Worm (Caenorhabditis elegans) whole organism, late embryonic: ENCODE results near the gene F09F9.2.

Experiments
- C08G9.2 ChIP-seq: sonication (generic microtip); optimal IDR thresholded peaks from 2 replicates; lab custom pipeline; 2016; ENCODE audit warnings: mild to moderate bottlenecking, missing genetic modification characterization, moderate library complexity, missing compliant biosample characterization
- F13H6.1 ChIP-seq: sonication (generic microtip); optimal IDR thresholded peaks from 2 replicates; lab custom pipeline; 2016; ENCODE audit warnings: missing genetic modification characterization, missing compliant biosample characterization
- K09A11.1 ChIP-seq: sonication (generic microtip); optimal IDR thresholded peaks from 2 replicates; lab custom pipeline; 2017; ENCODE audit warnings: antibody characterized with exemption, mild to moderate bottlenecking, missing genetic modification characterization, missing compliant biosample characterization; ENCODE audit not compliant: insufficient read depth
- T23F11.4 ChIP-seq: fragments of 200-800 bp; sonication (Bioruptor generic); optimal IDR thresholded peaks from 2 replicates; lab custom pipeline; 2018; ENCODE audit warnings: mild to moderate bottlenecking, missing genetic modification characterization, missing compliant biosample characterization
- Y22D7AL.16 ChIP-seq: sonication (generic microtip); optimal IDR thresholded peaks from 2 replicates; lab custom pipeline; 2016; ENCODE audit warnings: missing genetic modification characterization, missing compliant biosample characterization
- ahr-1 ChIP-seq: sonication (generic microtip); optimal IDR thresholded peaks from 2 replicates; lab custom pipeline; 2016; ENCODE audit warnings: missing genetic modification characterization, missing compliant biosample characterization
- ceh-18 ChIP-seq: sonication (generic microtip); optimal IDR thresholded peaks from 2 replicates; lab custom pipeline; 2016; ENCODE audit warnings: missing genetic modification characterization, missing compliant biosample characterization
- ceh-19 ChIP-seq: fragments of 200-800 bp; sonication (Bioruptor generic); optimal IDR thresholded peaks from 2 replicates; lab custom pipeline; 2018; ENCODE audit warnings: mild to moderate bottlenecking, missing genetic modification characterization, missing compliant biosample characterization
- ceh-24 ChIP-seq: sonication (generic microtip); optimal IDR thresholded peaks from 2 replicates; lab custom pipeline; 2016; ENCODE audit warnings: mild to moderate bottlenecking, missing genetic modification characterization, missing compliant biosample characterization
- ceh-30 ChIP-seq: fragments of 150-350 bp; optimal IDR thresholded peaks from 2 replicates; lab custom pipeline; 2014; ENCODE audit warnings: missing biosample characterization, missing genetic modification characterization
- ceh-31 ChIP-seq: sonication (generic microtip); optimal IDR thresholded peaks from 2 replicates; lab custom pipeline; 2016; ENCODE audit warnings: missing genetic modification characterization, missing compliant biosample characterization
- ceh-48 ChIP-seq: sonication (generic microtip); optimal IDR thresholded peaks from 2 replicates; lab custom pipeline; 2016; ENCODE audit warnings: missing genetic modification characterization, inconsistent platforms, missing compliant biosample characterization
- ceh-6 ChIP-seq: fragments of 200-800 bp; sonication (Bioruptor generic); optimal IDR thresholded peaks from 2 replicates; lab custom pipeline; 2018; ENCODE audit warnings: mild to moderate bottlenecking, missing genetic modification characterization, missing compliant biosample characterization
- ceh-9 ChIP-seq: sonication (generic microtip); optimal IDR thresholded peaks from 2 replicates; lab custom pipeline; 2016; ENCODE audit warnings: mild to moderate bottlenecking, missing genetic modification characterization, inconsistent platforms, missing compliant biosample characterization
- dmd-4 ChIP-seq: sonication (generic microtip); optimal IDR thresholded peaks from 2 replicates; lab custom pipeline; 2016; ENCODE audit warnings: borderline replicate concordance, missing genetic modification characterization, missing compliant biosample characterization
- elt-2 ChIP-seq: sonication (generic microtip); optimal IDR thresholded peaks from 2 replicates; lab custom pipeline; 2016; ENCODE audit warnings: missing genetic modification reagents, missing genetic modification characterization, missing compliant biosample characterization
- ets-4 ChIP-seq: sonication (generic microtip); optimal IDR thresholded peaks from 2 replicates; lab custom pipeline; 2016; ENCODE audit warnings: missing genetic modification characterization, missing compliant biosample characterization
- eyg-1 ChIP-seq: sonication (generic microtip); optimal IDR thresholded peaks from 2 replicates; lab custom pipeline; 2016; ENCODE audit warnings: missing genotype, missing genetic modification characterization, missing compliant biosample characterization
- hlh-15 ChIP-seq: sonication (generic microtip); optimal IDR thresholded peaks from 2 replicates; lab custom pipeline; 2016; ENCODE audit warnings: missing genetic modification characterization, missing compliant biosample characterization
- hlh-8 ChIP-seq: sonication (generic microtip); optimal IDR thresholded peaks from 2 replicates; lab custom pipeline; 2016; ENCODE audit warnings: missing genotype, missing genetic modification characterization, missing compliant biosample characterization
- madf-2 ChIP-seq: sonication (generic microtip); optimal IDR thresholded peaks from 2 replicates; lab custom pipeline; 2017; ENCODE audit warnings: missing genetic modification characterization, missing compliant biosample characterization
- mec-3 ChIP-seq: sonication (generic microtip); optimal IDR thresholded peaks from 2 replicates; lab custom pipeline; 2016; ENCODE audit warnings: borderline replicate concordance, missing genetic modification characterization, missing compliant biosample characterization
- npax-4 ChIP-seq: sonication (generic microtip); optimal IDR thresholded peaks from 2 replicates; lab custom pipeline; 2016; ENCODE audit warnings: missing genetic modification characterization, missing compliant biosample characterization
- odd-2 ChIP-seq: sonication (generic microtip); optimal IDR thresholded peaks from 2 replicates; lab custom pipeline; 2017; ENCODE audit warnings: antibody characterized with exemption, mild to moderate bottlenecking, missing genetic modification characterization, missing compliant biosample characterization
- pag-3 ChIP-seq: sonication (generic microtip); optimal IDR thresholded peaks from 2 replicates; lab custom pipeline; 2016; ENCODE audit warnings: missing compliant biosample characterization, missing genetic modification characterization, borderline replicate concordance
- pha-2 ChIP-seq: sonication (generic microtip); optimal IDR thresholded peaks from 2 replicates; lab custom pipeline; 2017; ENCODE audit warnings: mild to moderate bottlenecking, missing genetic modification characterization, missing compliant biosample characterization
- pqm-1 ChIP-seq: sonication (generic microtip); optimal IDR thresholded peaks from 2 replicates; lab custom pipeline; 2016; ENCODE audit warnings: missing genetic modification characterization, missing compliant biosample characterization
- sox-2 ChIP-seq: fragments of 200-800 bp; sonication (Bioruptor generic); IDR thresholded peaks from 2 replicates; pipeline ENCODE4 v1.3.6; 2022; ENCODE audit warnings: missing genetic modification reagents, missing genetic modification characterization, missing compliant biosample characterization
- sox-4 ChIP-seq: sonication (generic microtip); optimal IDR thresholded peaks from 2 replicates; lab custom pipeline; 2017; ENCODE audit warnings: mild to moderate bottlenecking, missing genetic modification characterization, inconsistent platforms, missing compliant biosample characterization
- syd-9 ChIP-seq: sonication (generic microtip); optimal IDR thresholded peaks from 2 replicates; lab custom pipeline; 2016; ENCODE audit warnings: mild to moderate bottlenecking, missing genetic modification characterization, moderate library complexity, missing compliant biosample characterization
- tbx-2 ChIP-seq: sonication (generic microtip); optimal IDR thresholded peaks from 2 replicates; lab custom pipeline; 2016; ENCODE audit warnings: missing genetic modification characterization, missing compliant biosample characterization
- tbx-7 ChIP-seq: sonication (generic microtip); optimal IDR thresholded peaks from 2 replicates; lab custom pipeline; 2016; ENCODE audit warnings: missing genotype, missing genetic modification characterization, missing compliant biosample characterization
- ttx-3 ChIP-seq: sonication (generic microtip); optimal IDR thresholded peaks from 2 replicates; lab custom pipeline; 2016; ENCODE audit warnings: missing genetic modification reagents, missing genetic modification characterization, missing compliant biosample characterization
- unc-55 ChIP-seq: sonication (generic microtip); optimal IDR thresholded peaks from 2 replicates; lab custom pipeline; 2017; ENCODE audit warnings: missing biosample characterization, missing genetic modification reagents, missing genetic modification characterization

The F09F9.2 gene

DNA sequence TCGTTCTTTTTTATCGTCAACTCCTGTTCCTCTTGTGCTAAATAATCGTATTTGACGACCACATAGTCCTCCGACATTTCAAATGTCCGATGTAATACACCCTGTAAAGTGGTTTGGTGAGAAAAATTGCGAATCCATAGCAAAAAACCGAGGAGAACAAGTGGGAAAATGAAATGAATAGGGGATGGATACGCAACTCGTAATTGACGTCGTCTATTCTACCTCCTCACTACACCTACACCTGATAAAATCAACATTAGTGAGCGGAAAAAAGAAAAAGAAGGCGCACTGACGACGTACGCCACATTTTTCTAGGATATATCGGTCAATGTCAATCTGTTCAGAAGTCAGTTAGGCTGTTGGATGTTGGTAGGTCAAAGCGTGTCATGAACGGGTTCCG is 42.1 kb upstream of the F09F9.2 start, which contains the start of gene nck-1:
nck-1 (minus strand) TSS at position 101 of the 400 bp plus-strand sequence.
- TF ChIP-seq pha-2 (tag; lab: Kevin White, UChicago) (no peak), syd-9 (no peak), pag-3 (no peak)
- TF ChIP-seq, all 69 proteins: peak for 0

DNA sequence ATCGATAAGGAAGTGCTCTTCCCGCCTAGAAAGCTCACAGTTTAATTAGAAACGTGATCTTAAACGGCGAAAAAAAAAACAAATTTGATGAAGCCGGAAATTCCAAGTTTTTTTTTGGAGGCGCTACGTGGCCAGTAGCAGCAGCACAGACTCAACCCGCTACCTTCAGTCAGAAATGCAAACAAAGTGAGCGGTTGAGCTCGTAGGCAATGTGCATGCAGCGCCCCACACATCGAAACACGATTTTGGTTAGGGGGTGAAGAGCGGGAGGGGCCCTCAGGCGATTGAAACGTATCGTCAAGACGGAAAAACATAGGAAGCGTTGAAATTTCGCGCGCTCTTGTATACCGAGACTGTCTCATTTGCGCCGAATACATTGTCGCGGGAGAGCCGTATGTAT is 40.0 kb upstream of the F09F9.2 start:
- peak; percentile 21 for TF ChIP-seq ceh-31 (tag; lab: Kevin White, UChicago)
- TF ChIP-seq sox-4 (tag; lab: Kevin White, UChicago) = no peak
- TF ChIP-seq C08G9.2 = no peak

DNA sequence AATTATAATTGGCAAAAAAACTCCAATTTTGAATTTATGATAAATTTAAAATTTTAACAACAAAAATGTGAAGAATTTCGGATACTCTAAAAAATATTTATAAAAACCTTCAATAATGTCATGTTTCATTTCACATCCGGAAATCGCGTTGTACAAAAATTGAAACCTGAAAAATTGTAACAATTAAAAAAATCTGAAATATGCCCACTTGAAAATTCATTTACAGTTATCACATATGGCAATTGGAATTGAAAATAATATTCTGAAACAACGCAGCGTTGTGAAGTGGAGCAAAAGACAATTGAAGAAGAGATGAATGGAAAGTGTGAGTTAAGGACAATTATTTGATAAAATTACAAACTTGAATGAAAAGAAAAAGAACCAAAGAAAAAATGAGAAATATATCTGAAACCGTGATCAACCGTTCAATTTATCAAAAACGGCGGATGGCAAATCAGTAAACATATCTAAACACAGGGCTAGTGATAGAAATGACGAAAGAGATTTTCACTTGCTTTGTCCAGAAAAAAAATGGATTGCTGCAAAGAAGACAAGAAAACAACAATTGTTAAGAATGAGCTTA is 37.3 kb upstream of the F09F9.2 start:
- TF ChIP-seq npax-4 (tag; lab: Kevin White, UChicago) = no peak
- TF ChIP-seq ets-4 (tag; lab: Kevin White, UChicago) = no peak
- no peak for TF ChIP-seq F13H6.1 (tag; lab: Kevin White, UChicago)

DNA sequence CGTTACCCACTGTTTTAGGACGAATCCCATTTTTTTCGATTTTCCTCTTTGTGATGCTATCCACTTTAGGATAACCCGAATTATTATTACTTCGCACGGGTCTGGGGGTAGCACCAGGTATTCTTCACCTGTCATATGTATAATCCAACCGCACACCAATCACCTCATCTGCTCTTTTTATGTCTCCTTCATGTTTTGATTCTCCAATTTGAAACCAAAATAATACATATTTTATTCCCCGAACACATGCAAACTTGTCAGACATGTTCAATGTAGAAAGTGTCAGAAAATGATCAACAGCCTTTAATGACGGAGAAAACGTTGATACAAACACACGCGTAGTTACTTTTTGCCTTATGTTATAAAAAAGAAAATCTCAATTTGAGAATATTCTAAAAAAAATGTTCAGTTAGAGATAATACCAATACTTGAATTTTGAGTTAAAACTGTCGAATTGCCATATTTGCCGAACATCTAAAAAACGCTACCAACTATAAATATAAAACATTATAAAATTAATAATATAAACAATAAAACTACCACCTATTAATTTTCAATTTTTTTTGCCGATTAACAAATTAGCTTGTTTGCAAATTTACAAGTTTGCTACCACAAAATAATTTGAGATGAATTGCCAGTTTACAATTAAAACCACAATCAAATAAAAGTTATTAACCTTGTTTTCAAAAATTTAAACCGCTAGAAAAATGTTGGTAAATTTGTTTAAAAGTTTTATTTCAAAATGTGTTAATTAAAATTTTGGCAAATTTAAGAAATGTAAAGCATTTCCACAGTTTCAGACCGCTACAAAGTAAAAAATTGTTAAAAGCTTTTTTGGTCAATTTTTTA is 36.6 kb upstream of the F09F9.2 start:
- TF ChIP-seq ceh-9 (no peak), K09A11.1 (tag; lab: Kevin White, UChicago) (no peak), F13H6.1 (tag; lab: Kevin White, UChicago) (no peak), pqm-1 (no peak), ttx-3 (tag; lab: Kevin White, UChicago) (no peak), tbx-2 (tag; lab: Kevin White, UChicago) (no peak), syd-9 (no peak), ceh-30 (tag; lab: Kevin White, UChicago) (no peak), Y22D7AL.16 (no peak), T23F11.4 (GFP tag; lab: Kevin White, UChicago) (no peak), pag-3 (no peak), madf-2 (tag; lab: Kevin White, UChicago) (no peak), ceh-18 (tag; lab: Kevin White, UChicago) (no peak), sox-4 (tag; lab: Kevin White, UChicago) (no peak), eyg-1 (no peak), ceh-6 (GFP tag; lab: Kevin White, UChicago) (no peak), hlh-8 (tag; lab: Kevin White, UChicago) (no peak), mec-3 (tag; lab: Kevin White, UChicago) (no peak), sox-2 (no peak), odd-2 (no peak)

DNA sequence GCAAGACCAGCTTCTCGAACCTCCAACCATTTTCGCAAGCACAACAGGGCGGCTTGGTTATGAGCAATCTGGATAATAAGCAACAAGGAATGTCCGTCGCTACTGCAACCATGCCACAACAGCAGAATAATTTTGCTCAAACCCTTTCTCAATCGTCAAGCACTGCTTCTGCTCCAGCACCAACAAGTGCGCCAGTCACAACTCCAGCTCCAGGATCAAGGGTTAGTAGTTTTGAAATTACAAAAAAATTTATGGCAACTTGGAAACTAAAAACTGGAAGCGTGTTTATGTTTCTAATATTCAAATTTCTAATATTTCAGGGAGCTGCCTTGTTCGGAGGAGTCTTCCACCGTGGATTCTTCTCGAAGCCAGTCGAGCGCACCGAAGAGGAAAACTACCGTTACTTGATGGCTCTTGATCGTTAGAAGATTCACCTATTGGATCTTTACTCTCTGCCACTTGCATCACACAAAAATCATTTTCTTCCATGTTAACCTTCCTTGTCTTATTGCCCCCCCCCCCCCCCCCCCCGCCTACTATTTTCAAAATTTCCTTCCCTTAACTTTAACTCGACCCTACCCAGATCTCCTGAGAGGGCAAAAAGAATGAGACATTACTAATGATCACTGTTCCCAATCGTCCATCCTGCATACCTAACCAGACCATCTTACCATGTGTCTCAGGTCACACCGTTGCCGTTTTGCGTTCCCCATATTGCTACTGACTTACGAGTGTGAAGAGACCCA is 35.7 kb upstream of the F09F9.2 start:
- TF ChIP-seq dmd-4 (tag; lab: Kevin White, UChicago) (no peak), ceh-19 (GFP tag; lab: Kevin White, UChicago) (no peak), mec-3 (tag; lab: Kevin White, UChicago) (no peak), ceh-9 (no peak), ceh-31 (tag; lab: Kevin White, UChicago) (no peak), tbx-7 (tag; lab: Kevin White, UChicago) (no peak), unc-55 (no peak), ceh-48 (no peak), ceh-6 (GFP tag; lab: Kevin White, UChicago) (no peak), ceh-24 (tag; lab: Kevin White, UChicago) (no peak), elt-2 (tag; lab: Kevin White, UChicago) (no peak), ahr-1 (tag; lab: Kevin White, UChicago) (no peak), tbx-2 (tag; lab: Kevin White, UChicago) (no peak), hlh-15 (no peak)
